Fruit fly (Drosophila melanogaster) whole organism, prepupa: Measurements from ENCODE around the gene Kcmf1.

Source experiments
- Blimp-1 ChIP-seq: fragments of 200-800 bp; sonication (Bioruptor generic); optimal IDR thresholded peaks from 3 replicates; lab custom pipeline; 2017; ENCODE audit warnings: missing biosample characterization, missing genetic modification characterization, mild to moderate bottlenecking, moderate library complexity, missing genetic modification reagents
- CG10669 ChIP-seq: fragments of 200-800 bp; sonication (Bioruptor generic); optimal IDR thresholded peaks from 3 replicates; lab custom pipeline; 2018; ENCODE audit warnings: missing biosample characterization, mild to moderate bottlenecking, missing genetic modification characterization, moderate library complexity
- CG11294 ChIP-seq: fragments of 200-800 bp; sonication (Bioruptor generic); IDR thresholded peaks from 2 replicates; pipeline ENCODE4 v1.3.6; 2022; ENCODE audit warnings: missing biosample characterization, missing genetic modification characterization
- CG11902 ChIP-seq: fragments of 200-800 bp; sonication (Bioruptor generic); optimal IDR thresholded peaks from 3 replicates; lab custom pipeline; 2016; ENCODE audit warnings: missing biosample characterization, missing genetic modification characterization
- CG15336 ChIP-seq: fragments of 200-800 bp; sonication (Bioruptor generic); IDR thresholded peaks from 2 replicates; pipeline ENCODE4 v1.3.6; 2022; ENCODE audit warnings: missing biosample characterization, missing genetic modification characterization
- CG1621 ChIP-seq: fragments of 200-800 bp; sonication (Bioruptor generic); optimal IDR thresholded peaks from 3 replicates; lab custom pipeline; 2018; ENCODE audit warnings: missing biosample characterization, mild to moderate bottlenecking, missing genetic modification characterization
- CG16779 ChIP-seq: fragments of 200-800 bp; sonication (Bioruptor generic); optimal IDR thresholded peaks from 3 replicates; lab custom pipeline; 2017; ENCODE audit warnings: missing biosample characterization, mild to moderate bottlenecking, missing genetic modification characterization
- CG3032 ChIP-seq: fragments of 200-800 bp; optimal IDR thresholded peaks from 2 replicates; lab custom pipeline; 2019; ENCODE audit warnings: missing biosample characterization, mild to moderate bottlenecking, missing genetic modification characterization, moderate library complexity
- CG31627 ChIP-seq: fragments of 200-800 bp; sonication (Bioruptor generic); optimal IDR thresholded peaks from 3 replicates; lab custom pipeline; 2016; ENCODE audit warnings: missing biosample characterization, missing genetic modification characterization
- CG32006 ChIP-seq: fragments of 200-800 bp; sonication (Bioruptor generic); optimal IDR thresholded peaks from 3 replicates; lab custom pipeline; 2017; ENCODE audit warnings: missing biosample characterization, mild to moderate bottlenecking, missing genetic modification characterization
- CG34406 ChIP-seq: fragments of 200-800 bp; sonication (Bioruptor generic); optimal IDR thresholded peaks from 3 replicates; lab custom pipeline; 2016; ENCODE audit warnings: missing biosample characterization, missing genetic modification characterization
- CG3919 ChIP-seq: fragments of 200-800 bp; sonication (Bioruptor generic); optimal IDR thresholded peaks from 3 replicates; lab custom pipeline; 2016; ENCODE audit warnings: missing biosample characterization, missing genetic modification characterization
- CG4318 ChIP-seq: fragments of 200-800 bp; sonication (Bioruptor generic); optimal IDR thresholded peaks from 3 replicates; lab custom pipeline; 2017; ENCODE audit warnings: missing biosample characterization, mild to moderate bottlenecking, missing genetic modification characterization
- CG6163 ChIP-seq: fragments of 200-800 bp; sonication (Bioruptor generic); IDR thresholded peaks from 3 replicates; pipeline ENCODE4 v1.3.6; 2022; ENCODE audit warnings: missing biosample characterization, missing genetic modification characterization
- CG6276 ChIP-seq: fragments of 200-800 bp; sonication (Bioruptor generic); optimal IDR thresholded peaks from 2 replicates; lab custom pipeline; 2017; ENCODE audit warnings: missing biosample characterization, mild to moderate bottlenecking, missing genetic modification characterization
- CG6792 ChIP-seq: fragments of 200-800 bp; sonication (Bioruptor generic); optimal IDR thresholded peaks from 3 replicates; lab custom pipeline; 2016; ENCODE audit warnings: missing biosample characterization, missing genetic modification characterization
- CG6854 ChIP-seq: fragments of 200-800 bp; sonication (Bioruptor generic); optimal IDR thresholded peaks from 2 replicates; lab custom pipeline; 2017; ENCODE audit warnings: missing biosample characterization, mild to moderate bottlenecking, missing genetic modification characterization
- CG8119 ChIP-seq: fragments of 200-800 bp; sonication (Bioruptor generic); IDR thresholded peaks from 3 replicates; pipeline ENCODE4 v1.3.6; 2022; ENCODE audit warnings: missing biosample characterization, missing genetic modification characterization
- CG8632 ChIP-seq: fragments of 200-800 bp; sonication (Bioruptor generic); optimal IDR thresholded peaks from 3 replicates; lab custom pipeline; 2016; ENCODE audit warnings: missing biosample characterization, missing genetic modification characterization
- CG9139 ChIP-seq: fragments of 200-800 bp; sonication (Bioruptor generic); optimal IDR thresholded peaks from 3 replicates; lab custom pipeline; 2017; ENCODE audit warnings: missing biosample characterization, mild to moderate bottlenecking, missing genetic modification characterization
- Eip75B ChIP-seq: fragments of 200-800 bp; sonication (Bioruptor generic); optimal IDR thresholded peaks from 3 replicates; lab custom pipeline; 2016; ENCODE audit warnings: missing biosample characterization, missing genetic modification characterization
- Eip93F ChIP-seq: fragments of 200-800 bp; sonication (Bioruptor generic); optimal IDR thresholded peaks from 2 replicates; lab custom pipeline; 2016; ENCODE audit warnings: missing biosample characterization, mild to moderate bottlenecking, missing genetic modification characterization
- Ets21C ChIP-seq: fragments of 200-800 bp; sonication (Bioruptor generic); optimal IDR thresholded peaks from 3 replicates; lab custom pipeline; 2016; ENCODE audit warnings: missing biosample characterization, missing genetic modification characterization
- Ets96B ChIP-seq: fragments of 200-800 bp; optimal IDR thresholded peaks from 2 replicates; lab custom pipeline; 2019; ENCODE audit warnings: missing biosample characterization, mild to moderate bottlenecking, missing genetic modification characterization, moderate library complexity
- Hr38 ChIP-seq: sonication (Bioruptor generic); optimal IDR thresholded peaks from 2 replicates; lab custom pipeline; 2016; ENCODE audit warnings: missing biosample characterization, missing genetic modification characterization
- Hr4 ChIP-seq: fragments of 200-800 bp; sonication (Bioruptor generic); optimal IDR thresholded peaks from 3 replicates; lab custom pipeline; 2016; ENCODE audit warnings: missing biosample characterization, missing genetic modification characterization
- Lpt ChIP-seq: fragments of 200-800 bp; sonication (Bioruptor generic); optimal IDR thresholded peaks from 3 replicates; lab custom pipeline; 2016; ENCODE audit warnings: missing biosample characterization, missing genetic modification characterization
- Met ChIP-seq: fragments of 200-800 bp; sonication (Bioruptor generic); optimal IDR thresholded peaks from 3 replicates; lab custom pipeline; 2016; ENCODE audit warnings: missing biosample characterization, missing genetic modification characterization
- OdsH ChIP-seq: fragments of 200-800 bp; sonication (Bioruptor generic); optimal IDR thresholded peaks from 3 replicates; lab custom pipeline; 2016; ENCODE audit warnings: missing biosample characterization, missing genetic modification characterization
- Smox ChIP-seq: fragments of 200-800 bp; sonication (Bioruptor generic); optimal IDR thresholded peaks from 3 replicates; lab custom pipeline; 2016; ENCODE audit warnings: missing biosample characterization, missing genetic modification characterization
- Sox102F ChIP-seq: fragments of 200-800 bp; sonication (Bioruptor generic); optimal IDR thresholded peaks from 2 replicates; lab custom pipeline; 2016; ENCODE audit warnings: missing biosample characterization, mild to moderate bottlenecking, missing genetic modification characterization
- Sox14 ChIP-seq: fragments of 200-800 bp; sonication (Bioruptor generic); optimal IDR thresholded peaks from 3 replicates; lab custom pipeline; 2016; ENCODE audit warnings: missing biosample characterization, missing genetic modification characterization
- achi ChIP-seq: fragments of 200-800 bp; sonication (Bioruptor generic); optimal IDR thresholded peaks from 3 replicates; lab custom pipeline; 2016; ENCODE audit warnings: missing biosample characterization, missing genetic modification characterization
- cyc ChIP-seq: fragments of 200-800 bp; sonication (Bioruptor generic); optimal IDR thresholded peaks from 3 replicates; lab custom pipeline; 2016; ENCODE audit warnings: missing biosample characterization, missing genetic modification characterization
- dac ChIP-seq: fragments of 200-800 bp; sonication (Bioruptor generic); optimal IDR thresholded peaks from 2 replicates; lab custom pipeline; 2017; ENCODE audit warnings: missing biosample characterization, mild to moderate bottlenecking, missing genetic modification characterization
- dsx ChIP-seq: fragments of 200-800 bp; optimal IDR thresholded peaks from 3 replicates; lab custom pipeline; 2019; ENCODE audit warnings: missing biosample characterization, mild to moderate bottlenecking, missing genetic modification characterization, moderate library complexity; ENCODE audit not compliant: poor library complexity, severe bottlenecking
- eg ChIP-seq: fragments of 200-800 bp; sonication (Bioruptor generic); IDR thresholded peaks from 3 replicates; pipeline ENCODE4 v1.3.6; 2022; ENCODE audit warnings: missing biosample characterization, missing genetic modification characterization
- esn ChIP-seq: fragments of 200-800 bp; sonication (Bioruptor generic); optimal IDR thresholded peaks from 2 replicates; lab custom pipeline; 2016; ENCODE audit warnings: missing biosample characterization, mild to moderate bottlenecking, missing genetic modification characterization, moderate library complexity
- fd59A ChIP-seq: fragments of 200-800 bp; sonication (Bioruptor generic); optimal IDR thresholded peaks from 2 replicates; lab custom pipeline; 2017; ENCODE audit warnings: missing biosample characterization, mild to moderate bottlenecking, missing genetic modification characterization, missing genetic modification reagents
- fd85E ChIP-seq: fragments of 200-800 bp; sonication (Bioruptor generic); optimal IDR thresholded peaks from 3 replicates; lab custom pipeline; 2016; ENCODE audit warnings: missing biosample characterization, missing genetic modification characterization
- fkh ChIP-seq: fragments of 200-800 bp; sonication (Bioruptor generic); optimal IDR thresholded peaks from 3 replicates; lab custom pipeline; 2017; ENCODE audit warnings: missing biosample characterization, mild to moderate bottlenecking, missing genetic modification characterization, moderate library complexity
- net ChIP-seq: fragments of 200-800 bp; sonication (Bioruptor generic); optimal IDR thresholded peaks from 3 replicates; lab custom pipeline; 2016; ENCODE audit warnings: missing biosample characterization, missing genetic modification characterization
- pdm3 ChIP-seq: fragments of 200-800 bp; sonication (Bioruptor generic); optimal IDR thresholded peaks from 3 replicates; lab custom pipeline; 2016; ENCODE audit warnings: missing biosample characterization, missing genetic modification characterization
- salr ChIP-seq, 2 experiments: fragments of 200-800 bp; sonication (Bioruptor generic); optimal IDR thresholded peaks; 3 replicates each; lab custom pipeline; 2016 to 2018; ENCODE audit warnings: missing biosample characterization in 2 of 2, missing genetic modification characterization in 2 of 2, mild to moderate bottlenecking in 1 of 2
- ss ChIP-seq, 2 experiments: fragments of 200-800 bp; sonication (Bioruptor generic); optimal IDR thresholded peaks; 2 replicates in 1 of 2; 3 replicates in 1 of 2; lab custom pipeline; 2017 to 2018; ENCODE audit warnings: mild to moderate bottlenecking in 2 of 2, missing biosample characterization in 2 of 2, missing genetic modification characterization in 2 of 2, moderate library complexity in 1 of 2
- svp ChIP-seq: fragments of 200-800 bp; sonication (Bioruptor generic); peaks from one replicate; lab custom pipeline; 2016; ENCODE audit warnings: missing biosample characterization, missing genetic modification characterization
- vri ChIP-seq: fragments of 200-800 bp; sonication (Bioruptor generic); optimal IDR thresholded peaks from 3 replicates; lab custom pipeline; 2016; ENCODE audit warnings: missing biosample characterization, mild to moderate bottlenecking, missing genetic modification characterization

The Kcmf1 gene

DNA sequence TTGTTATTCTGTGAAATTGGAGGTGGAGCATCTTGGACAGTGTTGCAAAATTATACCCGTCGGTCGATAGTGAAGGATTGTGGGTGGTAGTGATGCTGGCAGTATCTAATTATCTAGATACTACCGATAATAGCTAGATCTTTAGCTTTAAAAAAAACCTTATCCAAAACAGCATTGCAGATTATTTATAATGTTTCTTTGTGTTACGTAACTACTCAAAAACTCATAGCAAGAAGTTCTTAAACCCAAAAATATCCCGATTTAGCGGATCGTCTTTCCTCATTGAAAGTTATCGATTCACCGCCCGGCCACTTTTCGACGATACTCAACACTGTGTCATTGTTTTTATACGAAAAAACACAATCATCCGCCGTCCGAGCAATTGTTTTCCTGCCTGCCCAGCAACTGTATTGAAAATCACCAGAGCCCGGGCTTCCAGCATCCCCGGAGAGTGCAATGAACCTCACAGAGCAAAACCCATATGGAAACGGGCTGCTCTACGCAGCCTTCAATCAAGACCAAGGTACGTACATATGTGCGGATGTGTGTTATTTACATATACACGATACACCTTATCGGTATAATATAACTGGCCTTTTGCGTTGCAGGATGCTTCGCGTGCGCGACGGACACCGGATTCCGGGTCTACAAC lies 21.7 kb downstream of the Kcmf1 start, which contains the start of gene CG11975 (continued):
- TF ChIP-seq CG16779 (tag; lab: Kevin White, UChicago) = no peak
- no peak for TF ChIP-seq fkh
- no peak for TF ChIP-seq Eip93F
- TF ChIP-seq CG32006 = no peak
- TF ChIP-seq dac (GFP tag; lab: Kevin White, UChicago) = no peak
- TF ChIP-seq Ets96B = peak; percentile 54
- no peak for TF ChIP-seq pdm3 (GFP tag; lab: Kevin White, UChicago)
- TF ChIP-seq CG8119 (GFP tag; lab: Robert Waterston, UW) = no peak
- no peak for TF ChIP-seq vri
- peak; percentile 84 for TF ChIP-seq esn (GFP tag; lab: Kevin White, UChicago)
- TF ChIP-seq CG6854 (GFP tag; lab: Kevin White, UChicago) = no peak
- TF ChIP-seq Hr4 (GFP tag; lab: Kevin White, UChicago) = no peak
- no peak for TF ChIP-seq ss (GFP tag; optimal IDR thresholded peaks at IDR 0.05; lab: Kevin White, UChicago)
- no peak for TF ChIP-seq Ets21C (GFP tag; lab: Kevin White, UChicago)
- TF ChIP-seq Sox102F (GFP tag; lab: Kevin White, UChicago) = no peak
- TF ChIP-seq CG34406 (GFP tag; lab: Kevin White, UChicago) = peak; percentile 61
- TF ChIP-seq fd59A (GFP tag; lab: Kevin White, UChicago) = peak; percentile 56
- no peak for TF ChIP-seq CG1621
- TF ChIP-seq CG10669 (GFP tag; lab: Kevin White, UChicago) = no peak
- no peak for TF ChIP-seq Smox (GFP tag; lab: Kevin White, UChicago)
- TF ChIP-seq CG8632 (GFP tag; lab: Kevin White, UChicago) = no peak
- peak; percentile 69 for TF ChIP-seq achi (GFP tag; lab: Kevin White, UChicago)
- TF ChIP-seq CG15336 (GFP tag; lab: Robert Waterston, UW) = no peak
- no peak for TF ChIP-seq Eip75B
- peak; percentile 22 for TF ChIP-seq fd85E (GFP tag; lab: Kevin White, UChicago)
- TF ChIP-seq CG31627 (GFP tag; lab: Kevin White, UChicago) = peak; percentile 73
- TF ChIP-seq Lpt (GFP tag; lab: Kevin White, UChicago) = peak; percentile 56
- no peak for TF ChIP-seq CG3919
- peak in 1 of 2 experiments; percentile 34 for TF ChIP-seq salr (GFP tag; optimal IDR thresholded peaks at IDR 0.05; lab: Kevin White, UChicago)
- no peak for TF ChIP-seq CG4318 (GFP tag; lab: Kevin White, UChicago)
- peak; percentile 82 for TF ChIP-seq OdsH (GFP tag; lab: Kevin White, UChicago)
- peak; percentile 90 for TF ChIP-seq svp (GFP tag; lab: Kevin White, UChicago)
- TF ChIP-seq CG11902 = peak; percentile 36
- no peak for TF ChIP-seq dsx (GFP tag; lab: Kevin White, UChicago)
- no peak for TF ChIP-seq Hr38 (GFP tag; lab: Kevin White, UChicago)
- no peak for TF ChIP-seq Met
- TF ChIP-seq CG6276 = no peak
- TF ChIP-seq Blimp-1 = no peak
- peak; percentile 46; the same call in 2 of the 3 replicates for TF ChIP-seq CG6163 (GFP tag; lab: Robert Waterston, UW)
- TF ChIP-seq, all 60 proteins: peak for 29

DNA sequence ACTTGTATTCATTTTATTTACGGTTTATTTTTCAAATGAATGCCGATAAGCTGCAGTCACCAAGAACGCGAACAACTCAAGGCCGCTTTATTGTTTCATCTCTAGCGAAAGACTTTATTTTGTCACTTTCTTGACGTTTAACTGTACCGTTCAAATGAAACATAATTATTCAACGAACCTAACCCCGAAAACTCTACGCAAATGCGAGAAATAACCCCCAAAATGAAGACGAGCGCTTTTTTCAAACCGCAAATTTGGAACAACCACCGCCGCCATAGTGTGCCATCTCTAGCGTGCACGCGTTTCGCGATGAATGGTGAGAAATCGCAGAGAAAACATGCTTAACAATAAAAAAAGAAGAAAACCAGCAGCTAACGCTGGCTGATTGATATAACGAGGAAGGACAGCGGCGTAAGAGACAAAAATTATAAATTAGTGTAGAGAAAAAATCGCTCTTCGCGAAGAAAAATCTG lies 30.1 kb downstream of the Kcmf1 start, which contains the start of gene CG11970:
Gene CG11970, plus strand, starts transcription at position 117 of the 473 bp plus-strand sequence.
- TF ChIP-seq CG8632 (GFP tag; lab: Kevin White, UChicago) (no peak), CG6276 (no peak), CG6792 (no peak), salr (GFP tag; optimal IDR thresholded peaks at IDR 0.05; lab: Kevin White, UChicago) (no peak), ss (GFP tag; optimal IDR thresholded peaks at IDR 0.05; lab: Kevin White, UChicago) (no peak), dac (GFP tag; lab: Kevin White, UChicago) (no peak), Sox14 (GFP tag; lab: Kevin White, UChicago) (peak; percentile 32), dsx (GFP tag; lab: Kevin White, UChicago) (no peak), CG9139 (GFP tag; lab: Kevin White, UChicago) (no peak), Lpt (GFP tag; lab: Kevin White, UChicago) (no peak), Sox102F (GFP tag; lab: Kevin White, UChicago) (no peak), CG3032 (tag; lab: Kevin White, UChicago) (no peak), CG16779 (tag; lab: Kevin White, UChicago) (no peak), cyc (GFP tag; lab: Kevin White, UChicago) (peak; percentile 44), eg (GFP tag; lab: Robert Waterston, UW) (peak; percentile 53; the same call in 2 of the 3 replicates), pdm3 (GFP tag; lab: Kevin White, UChicago) (no peak), Hr4 (GFP tag; lab: Kevin White, UChicago) (no peak), achi (GFP tag; lab: Kevin White, UChicago) (no peak), vri (no peak), Ets96B (peak; percentile 8), esn (GFP tag; lab: Kevin White, UChicago) (peak; percentile 58), CG8119 (GFP tag; lab: Robert Waterston, UW) (0 out of 3 replicates have a peak, but pooled peaks have one; percentile 21), Met (no peak), CG3919 (no peak), CG11294 (GFP tag; lab: Robert Waterston, UW) (no peak), net (GFP tag; lab: Kevin White, UChicago) (no peak)
